Fruit fly (Drosophila melanogaster) whole organism, embryonic: ENCODE measurements around the gene shams.

Source experiments
- CG11696 ChIP-seq: fragments of 200-800 bp; sonication (Bioruptor generic); IDR thresholded peaks from 2 replicates; pipeline ENCODE4 v1.3.6; 2022; ENCODE audit warnings: missing biosample characterization, missing genetic modification characterization
- CG17361 ChIP-seq: fragments of 200-800 bp; sonication (Bioruptor generic); IDR thresholded peaks from 3 replicates; pipeline ENCODE4 v1.3.6; 2022; ENCODE audit warnings: missing biosample characterization, missing genetic modification characterization
- CHES-1-like ChIP-seq: fragments of 200-800 bp; sonication (Bioruptor generic); optimal IDR thresholded peaks from 2 replicates; lab custom pipeline; 2016; ENCODE audit warnings: missing biosample characterization, missing genetic modification characterization
- Dref ChIP-seq: fragments of 200-800 bp; sonication (Bioruptor generic); IDR thresholded peaks from 2 replicates; pipeline ENCODE4 v1.3.6; 2022; ENCODE audit warnings: missing biosample characterization, missing genetic modification characterization
- Sin3A ChIP-seq: fragments of >200 bp; optimal IDR thresholded peaks from 2 replicates; lab custom pipeline; 2018
- ase ChIP-seq: fragments of 200-800 bp; sonication (Bioruptor generic); IDR thresholded peaks from 3 replicates; pipeline ENCODE4 v1.3.6; 2022; ENCODE audit warnings: missing biosample characterization, missing genetic modification characterization
- bigmax ChIP-seq: fragments of 200-800 bp; sonication (Bioruptor generic); optimal IDR thresholded peaks from 2 replicates; lab custom pipeline; 2018; ENCODE audit warnings: missing biosample characterization, mild to moderate bottlenecking, missing genetic modification characterization
- gcm ChIP-seq: fragments of 200-800 bp; sonication (Bioruptor generic); optimal IDR thresholded peaks from 2 replicates; lab custom pipeline; 2019; ENCODE audit warnings: missing biosample characterization, mild to moderate bottlenecking, missing genetic modification characterization, moderate library complexity
- sens ChIP-seq: fragments of 200-800 bp; sonication (Bioruptor generic); peaks from one replicate; lab custom pipeline; 2016; ENCODE audit warnings: missing biosample characterization, missing genetic modification characterization

DNA sequence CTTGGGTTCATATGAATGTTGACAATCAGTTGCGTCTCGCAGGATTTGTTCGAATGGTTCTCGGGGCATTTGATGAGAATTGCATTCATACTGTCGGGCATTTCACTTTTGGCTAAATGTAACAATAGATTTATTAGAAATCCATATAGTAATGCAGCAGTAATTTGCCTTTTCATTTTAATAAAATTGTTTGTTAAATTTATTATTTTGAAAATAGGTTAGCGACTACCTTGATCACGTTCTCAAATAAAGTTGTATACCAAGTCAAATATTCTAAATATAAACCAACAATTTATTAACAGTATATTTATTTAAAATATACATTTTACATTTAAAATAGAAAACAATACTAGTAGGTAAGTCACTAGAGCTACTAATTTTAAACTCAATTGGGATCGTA lies 34.5 kb upstream of the shams start, which contains the start of gene CG34027:
- TF ChIP-seq CHES-1-like (GFP tag; lab: Kevin White, UChicago) (no peak), sens (GFP tag; lab: Kevin White, UChicago) (no peak), CG11696 (GFP tag; lab: Robert Waterston, UW) (no peak), Sin3A (lab: Kevin White, UChicago) (no peak), bigmax (GFP tag; lab: Kevin White, UChicago) (no peak), CG17361 (no peak), ase (GFP tag; lab: Robert Waterston, UW) (no peak), Dref (GFP tag; lab: Robert Waterston, UW) (no peak), gcm (GFP tag; lab: Kevin White, UChicago) (no peak)
